Worm (Caenorhabditis elegans) whole organism, L4 larva: ENCODE results near the gene ZK856.4.

Experiments used
- Y105C5A.15 ChIP-seq: fragments of 200-800 bp; sonication (Bioruptor generic); IDR thresholded peaks from 2 replicates; pipeline ENCODE4 v1.3.6; 2022; ENCODE audit warnings: missing genetic modification characterization, missing compliant biosample characterization
- ZK337.2 ChIP-seq: fragments of 200-800 bp; sonication (Bioruptor generic); IDR thresholded peaks from 2 replicates; pipeline ENCODE4 v1.3.6; 2022; ENCODE audit warnings: missing genetic modification reagents, missing genetic modification characterization, missing compliant biosample characterization
- aha-1 ChIP-seq: fragments of 150-350 bp; peaks from one replicate; lab custom pipeline; 2014; ENCODE audit warnings: missing biosample characterization, missing genetic modification characterization
- ceh-28 ChIP-seq: fragments of 150-350 bp; optimal IDR thresholded peaks from 2 replicates; lab custom pipeline; 2014; ENCODE audit warnings: missing biosample characterization, missing genetic modification reagents, missing genetic modification characterization
- ceh-62 ChIP-seq: sonication (generic microtip); optimal IDR thresholded peaks from 2 replicates; lab custom pipeline; 2017; ENCODE audit warnings: missing biosample characterization, missing genetic modification characterization
- cey-2 ChIP-seq: sonication (generic microtip); optimal IDR thresholded peaks from 3 replicates; lab custom pipeline; 2017; ENCODE audit warnings: missing genetic modification characterization, mild to moderate bottlenecking, missing compliant biosample characterization, antibody characterized with exemption, borderline replicate concordance; ENCODE audit not compliant: insufficient read depth
- daf-16 ChIP-seq, 3 experiments: sonication (generic microtip); optimal IDR thresholded peaks; 2 replicates each; lab custom pipeline; 2016 to 2017; ENCODE audit warnings: missing genetic modification characterization in 3 of 3, missing genetic modification reagents in 3 of 3, mild to moderate bottlenecking in 2 of 3, missing compliant biosample characterization in 2 of 3, missing biosample characterization in 1 of 3, moderate library complexity in 1 of 3
- dmd-6 ChIP-seq: fragments of 200-800 bp; sonication (Bioruptor generic); IDR thresholded peaks from 2 replicates; pipeline ENCODE4 v1.3.6; 2022; ENCODE audit warnings: missing genetic modification reagents, missing genetic modification characterization, missing compliant biosample characterization
- dmd-8 ChIP-seq: fragments of 200-800 bp; sonication (Bioruptor generic); IDR thresholded peaks from 2 replicates; pipeline ENCODE4 v1.3.6; 2022; ENCODE audit warnings: missing genetic modification characterization, missing compliant biosample characterization
- dve-1 ChIP-seq: sonication (generic microtip); optimal IDR thresholded peaks from 2 replicates; lab custom pipeline; 2017; ENCODE audit warnings: antibody characterized with exemption, mild to moderate bottlenecking, missing genetic modification characterization, missing compliant biosample characterization; ENCODE audit not compliant: insufficient read depth
- egl-27 ChIP-seq: sonication (generic microtip); optimal IDR thresholded peaks from 3 replicates; lab custom pipeline; 2017; ENCODE audit warnings: missing biosample characterization, missing genetic modification reagents, missing genetic modification characterization
- hif-1 ChIP-seq, 2 experiments: sonication (generic microtip); optimal IDR thresholded peaks; 2 replicates each; lab custom pipeline; 2016 to 2017; ENCODE audit warnings: missing compliant biosample characterization in 2 of 2, missing genetic modification characterization in 2 of 2, missing genetic modification reagents in 2 of 2, missing genotype in 2 of 2, mild to moderate bottlenecking in 1 of 2
- hlh-11 ChIP-seq: fragments of 200-800 bp; sonication (Bioruptor generic); optimal IDR thresholded peaks from 2 replicates; lab custom pipeline; 2018; ENCODE audit warnings: mild to moderate bottlenecking, missing genetic modification characterization, missing compliant biosample characterization
- hlh-30 ChIP-seq: sonication (generic microtip); optimal IDR thresholded peaks from 2 replicates; lab custom pipeline; 2017; ENCODE audit warnings: antibody characterized with exemption, mild to moderate bottlenecking, missing genetic modification characterization, missing compliant biosample characterization; ENCODE audit not compliant: insufficient read depth
- lin-1 ChIP-seq: fragments of 200-800 bp; sonication (Bioruptor generic); IDR thresholded peaks from 2 replicates; pipeline ENCODE4 v1.3.6; 2022; ENCODE audit warnings: missing genetic modification reagents, missing genetic modification characterization, missing compliant biosample characterization
- lin-13 ChIP-seq: fragments of 150-350 bp; optimal IDR thresholded peaks from 2 replicates; lab custom pipeline; 2014; ENCODE audit warnings: missing biosample characterization, missing genetic modification reagents, missing genetic modification characterization
- lsy-2 ChIP-seq, 2 experiments: fragments of 150-350 bp in 1 of 2; sonication (generic microtip) in 1 of 2; optimal IDR thresholded peaks; 2 replicates each; lab custom pipeline; 2014 to 2017; ENCODE audit warnings: missing biosample characterization in 2 of 2, missing genetic modification characterization in 2 of 2
- mdl-1 ChIP-seq, 2 experiments: fragments of 150-350 bp in 1 of 2; sonication (generic microtip) in 1 of 2; optimal IDR thresholded peaks; 2 replicates each; lab custom pipeline; 2014 to 2017; ENCODE audit warnings: missing biosample characterization in 2 of 2, missing genetic modification characterization in 2 of 2
- mdt-29 ChIP-seq: fragments of 200-800 bp; sonication (Bioruptor generic); IDR thresholded peaks from 2 replicates; pipeline ENCODE4 v1.3.6; 2022; ENCODE audit warnings: missing genetic modification reagents, missing genetic modification characterization, missing compliant biosample characterization
- mep-1 ChIP-seq: fragments of 150-350 bp; sonication (generic microtip); optimal IDR thresholded peaks from 3 replicates; lab custom pipeline; 2014; ENCODE audit warnings: missing biosample characterization, missing genetic modification characterization
- mxl-2 ChIP-seq: fragments of 200-800 bp; sonication (Bioruptor generic); conservative IDR thresholded peaks from 2 replicates; pipeline ENCODE4 v1.3.6; 2022; ENCODE audit warnings: missing genetic modification reagents, missing genetic modification characterization, missing compliant biosample characterization
- mxl-3 ChIP-seq: fragments of 200-800 bp; sonication (Bioruptor generic); optimal IDR thresholded peaks from 2 replicates; lab custom pipeline; 2018; ENCODE audit warnings: mild to moderate bottlenecking, missing genetic modification characterization, missing compliant biosample characterization
- nhr-28 ChIP-seq: fragments of 150-350 bp; optimal IDR thresholded peaks from 2 replicates; lab custom pipeline; 2014; ENCODE audit warnings: missing biosample characterization, missing genetic modification characterization
- nhr-42 ChIP-seq: fragments of 200-800 bp; sonication (Bioruptor generic); IDR thresholded peaks from 2 replicates; pipeline ENCODE4 v1.3.6; 2022; ENCODE audit warnings: missing genetic modification characterization, missing compliant biosample characterization
- nhr-48 ChIP-seq: sonication (generic microtip); optimal IDR thresholded peaks from 2 replicates; lab custom pipeline; 2016; ENCODE audit warnings: mild to moderate bottlenecking, missing genetic modification characterization, missing compliant biosample characterization
- nhr-77 ChIP-seq: fragments of 150-350 bp; optimal IDR thresholded peaks from 2 replicates; lab custom pipeline; 2014; ENCODE audit warnings: missing biosample characterization, missing genetic modification characterization
- pha-4 ChIP-seq, 2 experiments: fragments of 150-350 bp in 1 of 2; fragments of 200-800 bp in 1 of 2; sonication (Bioruptor generic) in 1 of 2; IDR thresholded peaks in 1 of 2; optimal IDR thresholded peaks in 1 of 2; 2 replicates each; pipeline versions ENCODE4 v1.3.6 to Lab custom; 2014 to 2022; ENCODE audit warnings: missing genetic modification characterization in 2 of 2, missing genetic modification reagents in 2 of 2, missing biosample characterization in 1 of 2, missing compliant biosample characterization in 1 of 2
- pqm-1 ChIP-seq: sonication (generic microtip); optimal IDR thresholded peaks from 2 replicates; lab custom pipeline; 2017; ENCODE audit warnings: missing biosample characterization, missing genetic modification characterization
- snpc-1.2 ChIP-seq: fragments of 200-800 bp; sonication (Bioruptor generic); IDR thresholded peaks from 2 replicates; pipeline ENCODE4 v1.3.6; 2022; ENCODE audit warnings: missing genetic modification reagents, missing genetic modification characterization, missing compliant biosample characterization
- tag-97 ChIP-seq: fragments of 200-800 bp; sonication (Bioruptor generic); IDR thresholded peaks from 2 replicates; pipeline ENCODE4 v1.3.6; 2022; ENCODE audit warnings: missing genetic modification characterization, missing compliant biosample characterization
- tra-1 ChIP-seq: fragments of 200-800 bp; sonication (Bioruptor generic); IDR thresholded peaks from 2 replicates; pipeline ENCODE4 v1.3.6; 2022; ENCODE audit warnings: missing genetic modification reagents, missing genetic modification characterization, missing compliant biosample characterization
- unc-130 ChIP-seq: sonication (generic microtip); optimal IDR thresholded peaks from 2 replicates; lab custom pipeline; 2016; ENCODE audit warnings: missing genetic modification reagents, missing genetic modification characterization, missing compliant biosample characterization
- unc-62 ChIP-seq, 3 experiments: fragments of 150-350 bp in 1 of 3; sonication (generic microtip); optimal IDR thresholded peaks in 2 of 3; peaks in 1 of 3; 1 replicate in 1 of 3; 2 replicates in 2 of 3; lab custom pipeline; 2014 to 2017; ENCODE audit warnings: missing biosample characterization in 3 of 3, missing genetic modification characterization in 3 of 3, missing genetic modification reagents in 3 of 3, missing genotype in 1 of 3

Gene ZK856.4

DNA sequence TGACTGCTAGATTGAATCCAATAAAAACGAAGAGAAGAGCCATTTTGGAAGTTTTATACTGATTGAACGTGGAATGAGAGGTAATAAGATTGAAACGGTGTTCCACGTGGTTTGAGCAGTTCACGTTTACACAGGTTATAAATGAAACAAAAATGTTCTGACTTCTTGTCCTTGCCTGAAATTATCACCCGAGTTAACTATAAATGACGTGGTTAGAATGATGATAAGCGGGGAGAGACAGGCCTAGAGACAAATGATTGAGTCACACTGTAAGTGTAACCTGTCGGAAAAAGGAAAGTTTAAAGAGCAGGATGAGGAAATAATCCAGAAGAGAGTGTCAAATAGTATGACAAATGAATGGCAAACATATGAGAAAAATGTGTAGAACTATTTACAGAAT, 22.1 kb upstream of the ZK856.4 start, which contains the start of gene C51E3.10:
Gene C51E3.10, minus strand, starts transcription at position 181 of the 400 bp plus-strand sequence.
- TF ChIP-seq dmd-8: no peak
- TF ChIP-seq dve-1 (tag; lab: Kevin White, UChicago): peak; percentile 70
- TF ChIP-seq hlh-11 (tag; lab: Kevin White, UChicago): peak; percentile 80
- TF ChIP-seq dmd-6: peak; percentile 95
- TF ChIP-seq ZK337.2: no peak
- TF ChIP-seq nhr-28 (tag; lab: Kevin White, UChicago): peak; percentile 88
- TF ChIP-seq cey-2 (tag; lab: Kevin White, UChicago): no peak
- peak; percentile 76 for TF ChIP-seq mxl-3 (GFP tag; lab: Kevin White, UChicago)
- TF ChIP-seq tra-1 (GFP tag; lab: Robert Waterston, UW): peak; percentile 68; the same call in 1 of the 2 replicates
- no peak for TF ChIP-seq hif-1 (tag; optimal IDR thresholded peaks at IDR 0.05; lab: Kevin White, UChicago)
- TF ChIP-seq daf-16 (GFP tag; optimal IDR thresholded peaks at IDR 0.05; lab: Kevin White, UChicago): no peak
- TF ChIP-seq daf-16 (tag; optimal IDR thresholded peaks at IDR 0.05; lab: Kevin White, UChicago): peak; percentile 66
- no peak for TF ChIP-seq egl-27 (tag; lab: Kevin White, UChicago)
- TF ChIP-seq mdt-29 (GFP tag; lab: Robert Waterston, UW): 0 out of 2 replicates have a peak, but pooled peaks have one; percentile 32
- TF ChIP-seq lin-13 (GFP tag; lab: Kevin White, UChicago): peak; percentile 16
- TF ChIP-seq nhr-42 (GFP tag; lab: Robert Waterston, UW): 0 out of 2 replicates have a peak, but pooled peaks have one; percentile 50
- peak; percentile 36 for TF ChIP-seq mep-1 (tag; lab: Kevin White, UChicago)
- TF ChIP-seq nhr-77: peak; percentile 35
- TF ChIP-seq hlh-30 (tag; lab: Kevin White, UChicago): peak; percentile 68
- no peak for TF ChIP-seq tag-97
- peak; percentile 93 for TF ChIP-seq pqm-1
- TF ChIP-seq aha-1 (tag; lab: Kevin White, UChicago): peak; percentile 73
- TF ChIP-seq lsy-2 (tag; optimal IDR thresholded peaks at IDR 0.05; lab: Kevin White, UChicago): peak in 1 of 2 experiments; percentile 32
- peak in 1 of 2 experiments; percentile 89 for TF ChIP-seq unc-62 (GFP tag; optimal IDR thresholded peaks at IDR 0.05 in 1 of 2; lab: Kevin White, UChicago)
- no peak for TF ChIP-seq unc-62 (tag; optimal IDR thresholded peaks at IDR 0.05; lab: Kevin White, UChicago)
- TF ChIP-seq lin-1 (GFP tag; lab: Robert Waterston, UW): peak; percentile 71; the same call in 1 of the 2 replicates
- no peak for TF ChIP-seq Y105C5A.15 (GFP tag; lab: Robert Waterston, UW)
- no peak for TF ChIP-seq snpc-1.2 (GFP tag; lab: Robert Waterston, UW)
- TF ChIP-seq nhr-48: peak; percentile 18
- 0 out of 2 replicates have a peak, but pooled peaks have one; percentile 8 for TF ChIP-seq pha-4 (GFP tag; IDR thresholded peaks at IDR 0.05; lab: Robert Waterston, UW)
- TF ChIP-seq pha-4 (tag; optimal IDR thresholded peaks at IDR 0.05; lab: Kevin White, UChicago): no peak
- peak in 1 of 2 experiments; percentile 77 for TF ChIP-seq mdl-1 (tag; optimal IDR thresholded peaks at IDR 0.05; lab: Kevin White, UChicago)

DNA sequence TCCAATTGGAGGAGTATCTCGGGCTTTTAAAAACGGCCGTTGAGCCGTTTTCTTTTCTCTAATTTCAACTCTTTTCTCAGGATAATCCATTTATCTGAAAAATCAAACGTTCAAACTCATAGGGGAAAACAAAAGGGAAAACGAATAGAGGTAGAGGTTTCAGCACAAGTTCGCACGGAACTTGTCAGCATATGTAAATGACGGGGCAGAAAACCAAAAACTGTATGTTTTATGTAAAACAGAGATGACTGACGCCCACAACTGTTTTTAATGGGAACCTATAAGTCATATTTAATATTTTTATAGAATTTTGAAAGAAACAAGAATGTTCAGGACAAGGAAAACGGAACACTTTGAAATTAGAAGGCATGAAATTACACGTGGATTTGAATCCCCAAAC, 16.7 kb upstream of the ZK856.4 start, which contains the start of gene C51E3.6:
Gene C51E3.6, minus strand, starts transcription at position 101 of the 400 bp plus-strand sequence.
- no peak for TF ChIP-seq nhr-48
- TF ChIP-seq ceh-28 (tag; lab: Kevin White, UChicago): no peak
- TF ChIP-seq ceh-62: no peak
- no peak for TF ChIP-seq mxl-2 (GFP tag; lab: Robert Waterston, UW)

DNA sequence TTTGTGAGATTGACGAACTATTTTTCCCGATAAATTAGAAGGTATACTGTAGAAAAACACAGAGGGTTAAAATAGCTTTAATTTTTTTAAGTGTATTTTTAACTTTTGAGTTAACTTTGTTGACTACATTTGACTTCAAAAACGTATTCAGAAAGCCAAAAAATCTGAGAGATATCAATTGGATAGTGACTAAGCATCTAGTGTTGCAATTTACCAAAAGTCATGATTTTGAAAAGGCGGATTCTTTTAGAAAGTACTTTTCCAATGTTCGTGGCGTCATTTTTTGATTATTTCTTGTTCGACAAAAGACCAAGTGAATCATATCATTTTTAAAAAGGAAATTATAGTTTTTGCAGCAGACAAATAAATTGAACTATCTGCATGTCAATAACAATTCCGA, 14.2 kb upstream of the ZK856.4 start:
- no peak for TF ChIP-seq dve-1 (tag; lab: Kevin White, UChicago)
- TF ChIP-seq mep-1 (tag; lab: Kevin White, UChicago): peak; percentile 49
- peak; percentile 24 for TF ChIP-seq lin-13 (GFP tag; lab: Kevin White, UChicago)
- TF ChIP-seq, all 104 proteins: peak for 2

DNA sequence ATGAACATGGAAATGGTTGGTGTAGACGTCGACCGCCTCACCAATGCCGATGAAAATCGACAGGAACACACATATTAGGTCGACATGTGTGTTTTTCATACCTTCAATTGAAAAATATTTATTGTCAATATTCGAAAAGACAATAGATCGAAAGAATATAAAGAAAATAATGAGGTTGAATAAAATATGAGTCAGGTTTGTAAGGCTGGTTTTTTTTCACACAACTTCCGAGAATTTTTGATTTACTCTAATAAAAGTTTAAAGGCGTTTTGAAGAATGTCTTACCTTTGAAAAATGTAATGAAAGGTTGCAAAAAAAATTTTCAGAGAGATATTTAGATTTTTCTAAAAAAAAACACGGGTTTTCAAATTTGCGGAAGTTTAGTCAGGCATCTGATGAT, 9.4 kb upstream of the ZK856.4 start, which contains the start of gene egl-3:
Gene egl-3, minus strand, starts transcription at position 101 of the 400 bp plus-strand sequence.
- TF ChIP-seq nhr-48 (no peak), mdt-29 (GFP tag; lab: Robert Waterston, UW) (no peak), nhr-77 (no peak), unc-62 (GFP tag; optimal IDR thresholded peaks at IDR 0.05 in 1 of 2; lab: Kevin White, UChicago) (peak in 1 of 2 experiments; percentile 26), unc-62 (tag; optimal IDR thresholded peaks at IDR 0.05; lab: Kevin White, UChicago) (no peak), mxl-3 (GFP tag; lab: Kevin White, UChicago) (no peak), hlh-11 (tag; lab: Kevin White, UChicago) (no peak), unc-130 (GFP tag; lab: Kevin White, UChicago) (no peak)
